Worm (Caenorhabditis elegans): ENCODE results near the gene ztf-14.
A peak's percentile ranks its signal among the peaks of the same experiment; 100 is the strongest.

- TF ChIP-seq F23B12.7 (tag; optimal IDR thresholded peaks at IDR 0.05; ENCODE audit: insufficient read depth) (peak; percentile 9), attf-3 (GFP tag; conservative IDR thresholded peaks at IDR 0.05) (0 out of 2 replicates have a peak, but pooled peaks have one; percentile 17)
These were observed 17.0 kb upstream of the ztf-14 start, which contains the start of gene M163.11 for ce11 chrX:14478743-14479428.
